Worm (Caenorhabditis elegans): ENCODE results near the gene prk-2.

Gene prk-2

ce11 chrIII:3370054-3370453 lies at the start of gene prk-2:
Gene prk-2 (minus strand): TSS chrIII:3370209.
- TF ChIP-seq hmg-4 (GFP tag; optimal IDR thresholded peaks at IDR 0.05), result no peak
- TF ChIP-seq ceh-36 (tag; optimal IDR thresholded peaks at IDR 0.05), result no peak
- no peak for TF ChIP-seq ceh-13 (GFP tag; optimal IDR thresholded peaks at IDR 0.05)
- no peak for TF ChIP-seq ama-1 (optimal IDR thresholded peaks at IDR 0.05)
- no peak for TF ChIP-seq scrt-1 (GFP tag; IDR thresholded peaks at IDR 0.05)
- no peak for TF ChIP-seq pes-1 (GFP tag; IDR thresholded peaks at IDR 0.05)
- no peak for TF ChIP-seq tra-4 (tag; optimal IDR thresholded peaks at IDR 0.05)
- no peak for TF ChIP-seq sea-1 (GFP tag; conservative IDR thresholded peaks at IDR 0.05)
- TF ChIP-seq hmbx-1 (tag; optimal IDR thresholded peaks at IDR 0.05), result no peak
- TF ChIP-seq aly-1 (tag; optimal IDR thresholded peaks at IDR 0.05), result no peak
- no peak for TF ChIP-seq F13C5.2 (tag; optimal IDR thresholded peaks at IDR 0.05)
- TF ChIP-seq ets-7 (tag; optimal IDR thresholded peaks at IDR 0.05), result no peak
- TF ChIP-seq B0310.2 (tag; optimal IDR thresholded peaks at IDR 0.05), result no peak

- TF ChIP-seq ceh-36 (tag; optimal IDR thresholded peaks at IDR 0.05) (no peak), hmbx-1 (tag; optimal IDR thresholded peaks at IDR 0.05) (no peak), aly-1 (tag; optimal IDR thresholded peaks at IDR 0.05) (no peak), B0310.2 (tag; optimal IDR thresholded peaks at IDR 0.05) (no peak), ets-7 (tag; optimal IDR thresholded peaks at IDR 0.05) (no peak), F13C5.2 (tag; optimal IDR thresholded peaks at IDR 0.05) (no peak), scrt-1 (GFP tag; IDR thresholded peaks at IDR 0.05) (no peak), hnd-1 (tag; optimal IDR thresholded peaks at IDR 0.05) (no peak), tra-4 (tag; optimal IDR thresholded peaks at IDR 0.05) (no peak), ama-1 (optimal IDR thresholded peaks at IDR 0.05) (no peak), hmg-4 (GFP tag; optimal IDR thresholded peaks at IDR 0.05) (no peak), pes-1 (GFP tag; IDR thresholded peaks at IDR 0.05) (no peak), sea-1 (GFP tag; conservative IDR thresholded peaks at IDR 0.05) (no peak), tbx-37 (GFP tag; conservative IDR thresholded peaks at IDR 0.05) (no peak), flt-1 (GFP tag; IDR thresholded peaks at IDR 0.05) (no peak), tbx-11 (GFP tag; IDR thresholded peaks at IDR 0.05) (no peak)
These were observed 48.9 kb upstream of the prk-2 start for ce11 chrIII:3418906-3419305.

- TF ChIP-seq ets-7 (tag; optimal IDR thresholded peaks at IDR 0.05) (no peak), flt-1 (GFP tag; IDR thresholded peaks at IDR 0.05) (no peak), B0310.2 (tag; optimal IDR thresholded peaks at IDR 0.05) (no peak), tra-4 (tag; optimal IDR thresholded peaks at IDR 0.05) (no peak), hmg-4 (GFP tag; optimal IDR thresholded peaks at IDR 0.05) (no peak), hmbx-1 (tag; optimal IDR thresholded peaks at IDR 0.05) (no peak), tbx-37 (GFP tag; conservative IDR thresholded peaks at IDR 0.05) (no peak), ceh-13 (GFP tag; optimal IDR thresholded peaks at IDR 0.05) (no peak), sea-1 (GFP tag; conservative IDR thresholded peaks at IDR 0.05) (no peak), ama-1 (optimal IDR thresholded peaks at IDR 0.05) (no peak), ceh-36 (tag; optimal IDR thresholded peaks at IDR 0.05) (no peak), aly-1 (tag; optimal IDR thresholded peaks at IDR 0.05) (no peak), pes-1 (GFP tag; IDR thresholded peaks at IDR 0.05) (no peak), F13C5.2 (tag; optimal IDR thresholded peaks at IDR 0.05) (no peak)
These were observed 47.4 kb upstream of the prk-2 start for ce11 chrIII:3417453-3417852.

- no peak for TF ChIP-seq hnd-1 (tag; optimal IDR thresholded peaks at IDR 0.05)
- no peak for TF ChIP-seq tra-4 (tag; optimal IDR thresholded peaks at IDR 0.05)
- no peak for TF ChIP-seq ceh-36 (tag; optimal IDR thresholded peaks at IDR 0.05)
- TF ChIP-seq hmbx-1 (tag; optimal IDR thresholded peaks at IDR 0.05), result no peak
- TF ChIP-seq tbx-11 (GFP tag; IDR thresholded peaks at IDR 0.05), result no peak
- no peak for TF ChIP-seq ceh-13 (GFP tag; optimal IDR thresholded peaks at IDR 0.05)
- TF ChIP-seq B0310.2 (tag; optimal IDR thresholded peaks at IDR 0.05), result no peak
- TF ChIP-seq flt-1 (GFP tag; IDR thresholded peaks at IDR 0.05), result no peak
- no peak for TF ChIP-seq tbx-37 (GFP tag; conservative IDR thresholded peaks at IDR 0.05)
- no peak for TF ChIP-seq ama-1 (optimal IDR thresholded peaks at IDR 0.05)
These were observed 44.4 kb upstream of the prk-2 start for ce11 chrIII:3414412-3414811.

ce11 chrIII:3413437-3413836 lies 43.4 kb upstream of the prk-2 start:
- TF ChIP-seq flt-1 (GFP tag; IDR thresholded peaks at IDR 0.05) (no peak), sea-1 (GFP tag; conservative IDR thresholded peaks at IDR 0.05) (no peak), hmg-4 (GFP tag; optimal IDR thresholded peaks at IDR 0.05) (no peak), hmbx-1 (tag; optimal IDR thresholded peaks at IDR 0.05) (no peak), aly-1 (tag; optimal IDR thresholded peaks at IDR 0.05) (no peak), scrt-1 (GFP tag; IDR thresholded peaks at IDR 0.05) (no peak)

ce11 chrIII:3405535-3405934 lies 35.5 kb upstream of the prk-2 start, which contains the start of gene golg-4:
Gene golg-4 (plus strand): TSS chrIII:3405568.
- TF ChIP-seq pes-1 (GFP tag; IDR thresholded peaks at IDR 0.05) (no peak), B0310.2 (tag; optimal IDR thresholded peaks at IDR 0.05) (no peak), hmbx-1 (tag; optimal IDR thresholded peaks at IDR 0.05) (no peak), tbx-11 (GFP tag; IDR thresholded peaks at IDR 0.05) (no peak), tra-4 (tag; optimal IDR thresholded peaks at IDR 0.05) (no peak), ceh-13 (GFP tag; optimal IDR thresholded peaks at IDR 0.05) (no peak), sea-1 (GFP tag; conservative IDR thresholded peaks at IDR 0.05) (no peak), hnd-1 (tag; optimal IDR thresholded peaks at IDR 0.05) (no peak), F13C5.2 (tag; optimal IDR thresholded peaks at IDR 0.05) (no peak), scrt-1 (GFP tag; IDR thresholded peaks at IDR 0.05) (no peak), hmg-4 (GFP tag; optimal IDR thresholded peaks at IDR 0.05) (no peak), ets-7 (tag; optimal IDR thresholded peaks at IDR 0.05) (no peak), ceh-36 (tag; optimal IDR thresholded peaks at IDR 0.05) (no peak), flt-1 (GFP tag; IDR thresholded peaks at IDR 0.05) (no peak), tbx-37 (GFP tag; conservative IDR thresholded peaks at IDR 0.05) (no peak), ama-1 (optimal IDR thresholded peaks at IDR 0.05) (no peak), aly-1 (tag; optimal IDR thresholded peaks at IDR 0.05) (no peak)

ce11 chrIII:3404354-3404913 lies 34.4 kb upstream of the prk-2 start, which contains the start of the genes npp-9 and F59A2.5:
Gene npp-9 (minus strand): TSS chrIII:3404479.
Gene F59A2.5 (plus strand): TSS chrIII:3404863.
- TF ChIP-seq F13C5.2 (tag; optimal IDR thresholded peaks at IDR 0.05) (peak; percentile 32), aly-1 (tag; optimal IDR thresholded peaks at IDR 0.05) (no peak), tbx-11 (GFP tag; IDR thresholded peaks at IDR 0.05) (0 out of 2 replicates have a peak, but pooled peaks have one; percentile 24)

Data from whole organism, early embryonic.